Worm (Caenorhabditis elegans) whole organism, late embryonic: ENCODE data around the gene pals-25.

Source experiments
- C08G9.2 ChIP-seq: sonication (generic microtip); optimal IDR thresholded peaks from 2 replicates; lab custom pipeline; 2016; ENCODE audit warnings: mild to moderate bottlenecking, missing genetic modification characterization, moderate library complexity, missing compliant biosample characterization
- C38D4.7 ChIP-seq: fragments of 200-800 bp; sonication (Bioruptor generic); optimal IDR thresholded peaks from 2 replicates; lab custom pipeline; 2018; ENCODE audit warnings: mild to moderate bottlenecking, missing genetic modification characterization, moderate library complexity, missing compliant biosample characterization
- K02D7.2 ChIP-seq: sonication (generic microtip); optimal IDR thresholded peaks from 2 replicates; lab custom pipeline; 2017; ENCODE audit warnings: mild to moderate bottlenecking, missing genetic modification characterization, missing compliant biosample characterization
- K09A11.1 ChIP-seq: sonication (generic microtip); optimal IDR thresholded peaks from 2 replicates; lab custom pipeline; 2017; ENCODE audit warnings: antibody characterized with exemption, mild to moderate bottlenecking, missing genetic modification characterization, missing compliant biosample characterization; ENCODE audit not compliant: insufficient read depth
- T23F11.4 ChIP-seq: fragments of 200-800 bp; sonication (Bioruptor generic); optimal IDR thresholded peaks from 2 replicates; lab custom pipeline; 2018; ENCODE audit warnings: mild to moderate bottlenecking, missing genetic modification characterization, missing compliant biosample characterization
- ahr-1 ChIP-seq: sonication (generic microtip); optimal IDR thresholded peaks from 2 replicates; lab custom pipeline; 2016; ENCODE audit warnings: missing genetic modification characterization, missing compliant biosample characterization
- ceh-14 ChIP-seq: sonication (generic microtip); optimal IDR thresholded peaks from 2 replicates; lab custom pipeline; 2016; ENCODE audit warnings: missing genotype, missing genetic modification characterization, missing compliant biosample characterization
- ceh-2 ChIP-seq: sonication (generic microtip); optimal IDR thresholded peaks from 2 replicates; lab custom pipeline; 2016; ENCODE audit warnings: missing genotype, missing genetic modification characterization, missing compliant biosample characterization
- ceh-24 ChIP-seq: sonication (generic microtip); optimal IDR thresholded peaks from 2 replicates; lab custom pipeline; 2016; ENCODE audit warnings: mild to moderate bottlenecking, missing genetic modification characterization, missing compliant biosample characterization
- ceh-30 ChIP-seq: fragments of 150-350 bp; optimal IDR thresholded peaks from 2 replicates; lab custom pipeline; 2014; ENCODE audit warnings: missing biosample characterization, missing genetic modification characterization
- ceh-34 ChIP-seq: sonication (generic microtip); optimal IDR thresholded peaks from 2 replicates; lab custom pipeline; 2016; ENCODE audit warnings: mild to moderate bottlenecking, missing genetic modification characterization, missing compliant biosample characterization
- ceh-6 ChIP-seq: fragments of 200-800 bp; sonication (Bioruptor generic); optimal IDR thresholded peaks from 2 replicates; lab custom pipeline; 2018; ENCODE audit warnings: mild to moderate bottlenecking, missing genetic modification characterization, missing compliant biosample characterization
- che-1 ChIP-seq: sonication (generic microtip); optimal IDR thresholded peaks from 2 replicates; lab custom pipeline; 2016; ENCODE audit warnings: mild to moderate bottlenecking, missing genetic modification characterization, missing compliant biosample characterization
- dmd-4 ChIP-seq: sonication (generic microtip); optimal IDR thresholded peaks from 2 replicates; lab custom pipeline; 2016; ENCODE audit warnings: borderline replicate concordance, missing genetic modification characterization, missing compliant biosample characterization
- dve-1 ChIP-seq: sonication (generic microtip); optimal IDR thresholded peaks from 2 replicates; lab custom pipeline; 2017; ENCODE audit warnings: antibody characterized with exemption, mild to moderate bottlenecking, missing genetic modification characterization, missing compliant biosample characterization
- elt-2 ChIP-seq: sonication (generic microtip); optimal IDR thresholded peaks from 2 replicates; lab custom pipeline; 2016; ENCODE audit warnings: missing genetic modification reagents, missing genetic modification characterization, missing compliant biosample characterization
- eyg-1 ChIP-seq: sonication (generic microtip); optimal IDR thresholded peaks from 2 replicates; lab custom pipeline; 2016; ENCODE audit warnings: missing genotype, missing genetic modification characterization, missing compliant biosample characterization
- fax-1 ChIP-seq: sonication (generic microtip); optimal IDR thresholded peaks from 2 replicates; lab custom pipeline; 2016; ENCODE audit warnings: missing genotype, missing genetic modification characterization, missing compliant biosample characterization
- fkh-10 ChIP-seq: fragments of 150-350 bp; optimal IDR thresholded peaks from 2 replicates; lab custom pipeline; 2014; ENCODE audit warnings: missing biosample characterization, missing genetic modification reagents, missing genetic modification characterization
- gmeb-2 ChIP-seq: sonication (generic microtip); optimal IDR thresholded peaks from 2 replicates; lab custom pipeline; 2016; ENCODE audit warnings: missing genetic modification characterization, inconsistent platforms, missing compliant biosample characterization
- hlh-15 ChIP-seq: sonication (generic microtip); optimal IDR thresholded peaks from 2 replicates; lab custom pipeline; 2016; ENCODE audit warnings: missing genetic modification characterization, missing compliant biosample characterization
- hlh-6 ChIP-seq: sonication (generic microtip); optimal IDR thresholded peaks from 2 replicates; lab custom pipeline; 2016; ENCODE audit warnings: missing genotype, missing genetic modification characterization, missing compliant biosample characterization
- lin-11 ChIP-seq: fragments of 200-800 bp; sonication (Bioruptor generic); optimal IDR thresholded peaks from 2 replicates; lab custom pipeline; 2018; ENCODE audit warnings: mild to moderate bottlenecking, missing genetic modification characterization, missing compliant biosample characterization
- madf-2 ChIP-seq: sonication (generic microtip); optimal IDR thresholded peaks from 2 replicates; lab custom pipeline; 2017; ENCODE audit warnings: missing genetic modification characterization, missing compliant biosample characterization
- nfya-1 ChIP-seq: sonication (generic microtip); optimal IDR thresholded peaks from 2 replicates; lab custom pipeline; 2017; ENCODE audit warnings: missing genetic modification characterization, mild to moderate bottlenecking, missing compliant biosample characterization, antibody characterized with exemption, moderate library complexity
- nhr-232 ChIP-seq: sonication (generic microtip); optimal IDR thresholded peaks from 2 replicates; lab custom pipeline; 2016; ENCODE audit warnings: missing genetic modification characterization, missing compliant biosample characterization
- odd-2 ChIP-seq: sonication (generic microtip); optimal IDR thresholded peaks from 2 replicates; lab custom pipeline; 2017; ENCODE audit warnings: antibody characterized with exemption, mild to moderate bottlenecking, missing genetic modification characterization, missing compliant biosample characterization
- pag-3 ChIP-seq: sonication (generic microtip); optimal IDR thresholded peaks from 2 replicates; lab custom pipeline; 2016; ENCODE audit warnings: missing compliant biosample characterization, missing genetic modification characterization, borderline replicate concordance
- pat-9 ChIP-seq: fragments of 200-800 bp; sonication (Bioruptor generic); optimal IDR thresholded peaks from 2 replicates; lab custom pipeline; 2018; ENCODE audit warnings: mild to moderate bottlenecking, missing genetic modification characterization, moderate library complexity, missing compliant biosample characterization
- pax-1 ChIP-seq: fragments of 150-350 bp; optimal IDR thresholded peaks from 2 replicates; lab custom pipeline; 2014; ENCODE audit warnings: missing biosample characterization, missing genetic modification characterization
- pha-2 ChIP-seq: sonication (generic microtip); optimal IDR thresholded peaks from 2 replicates; lab custom pipeline; 2017; ENCODE audit warnings: mild to moderate bottlenecking, missing genetic modification characterization, missing compliant biosample characterization
- pqm-1 ChIP-seq: sonication (generic microtip); optimal IDR thresholded peaks from 2 replicates; lab custom pipeline; 2016; ENCODE audit warnings: missing genetic modification characterization, missing compliant biosample characterization
- pros-1 ChIP-seq: fragments of 150-350 bp; optimal IDR thresholded peaks from 2 replicates; lab custom pipeline; 2014; ENCODE audit warnings: missing biosample characterization, missing genetic modification reagents, missing genetic modification characterization
- rnt-1 ChIP-seq: sonication (generic microtip); optimal IDR thresholded peaks from 2 replicates; lab custom pipeline; 2016; ENCODE audit warnings: missing genetic modification characterization, missing compliant biosample characterization
- sox-2 ChIP-seq: fragments of 200-800 bp; sonication (Bioruptor generic); IDR thresholded peaks from 2 replicates; pipeline ENCODE4 v1.3.6; 2022; ENCODE audit warnings: missing genetic modification reagents, missing genetic modification characterization, missing compliant biosample characterization
- syd-9 ChIP-seq: sonication (generic microtip); optimal IDR thresholded peaks from 2 replicates; lab custom pipeline; 2016; ENCODE audit warnings: mild to moderate bottlenecking, missing genetic modification characterization, moderate library complexity, missing compliant biosample characterization
- ttx-3 ChIP-seq: sonication (generic microtip); optimal IDR thresholded peaks from 2 replicates; lab custom pipeline; 2016; ENCODE audit warnings: missing genetic modification reagents, missing genetic modification characterization, missing compliant biosample characterization
- unc-55 ChIP-seq: sonication (generic microtip); optimal IDR thresholded peaks from 2 replicates; lab custom pipeline; 2017; ENCODE audit warnings: missing biosample characterization, missing genetic modification reagents, missing genetic modification characterization

The pals-25 gene

ce11 chrIII:180963-181362 lies 46.7 kb downstream of the pals-25 start, which contains the start of gene F40G9.5:
Gene F40G9.5 (plus strand): TSS chrIII:181263.
- TF ChIP-seq hlh-6 (no peak), pqm-1 (tag; lab: Kevin White, UChicago) (no peak), unc-55 (no peak), sox-2 (GFP tag; lab: Robert Waterston, UW) (no peak), pax-1 (no peak), nfya-1 (tag; lab: Kevin White, UChicago) (no peak), ceh-6 (GFP tag; lab: Kevin White, UChicago) (no peak), odd-2 (tag; lab: Kevin White, UChicago) (no peak), che-1 (no peak), nhr-232 (tag; lab: Kevin White, UChicago) (no peak), pros-1 (tag; lab: Kevin White, UChicago) (no peak), ceh-2 (no peak), pat-9 (tag; lab: Kevin White, UChicago) (no peak), dmd-4 (tag; lab: Kevin White, UChicago) (no peak), K09A11.1 (no peak), K02D7.2 (tag; lab: Kevin White, UChicago) (no peak), C08G9.2 (no peak), ahr-1 (tag; lab: Kevin White, UChicago) (no peak), pha-2 (tag; lab: Kevin White, UChicago) (no peak), C38D4.7 (no peak)
- TF ChIP-seq, all 69 proteins: peak for 0

DNA sequence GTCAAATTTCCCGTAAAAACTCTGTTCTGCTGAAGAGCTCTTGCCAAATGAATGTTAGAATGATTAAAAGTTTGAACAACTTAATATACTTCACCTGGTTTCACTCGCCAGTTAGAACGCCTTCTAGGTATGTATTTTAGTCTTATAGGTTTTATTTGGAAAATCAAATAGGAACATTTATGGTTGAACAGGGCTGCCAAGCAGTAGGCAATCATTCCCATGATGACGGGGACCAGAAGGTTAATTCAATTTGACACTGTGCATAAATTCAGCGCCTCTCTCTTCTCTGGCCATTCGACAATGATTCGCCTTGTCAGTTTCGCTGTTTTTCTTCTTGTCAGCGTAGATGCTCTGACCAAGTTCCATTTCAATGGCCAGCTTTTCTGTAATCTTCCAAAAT lies 47.8 kb downstream of the pals-25 start, which contains the start of gene F40G9.15:
Gene F40G9.15, plus strand, starts transcription at position 301 of the 400 bp plus-strand sequence.
- TF ChIP-seq K09A11.1: no peak
- TF ChIP-seq gmeb-2: no peak
- no peak for TF ChIP-seq pqm-1 (tag; lab: Kevin White, UChicago)
- TF ChIP-seq T23F11.4 (GFP tag; lab: Kevin White, UChicago): no peak
- TF ChIP-seq pag-3 (tag; lab: Kevin White, UChicago): no peak
- TF ChIP-seq fkh-10 (GFP tag; lab: Kevin White, UChicago): no peak
- TF ChIP-seq fax-1 (tag; lab: Kevin White, UChicago): no peak
- TF ChIP-seq rnt-1 (tag; lab: Kevin White, UChicago): no peak
- no peak for TF ChIP-seq C08G9.2
- TF ChIP-seq ceh-30 (tag; lab: Kevin White, UChicago): no peak
- no peak for TF ChIP-seq hlh-15 (tag; lab: Kevin White, UChicago)
- TF ChIP-seq ceh-2: no peak
- no peak for TF ChIP-seq pat-9 (tag; lab: Kevin White, UChicago)
- no peak for TF ChIP-seq ceh-34 (tag; lab: Kevin White, UChicago)
- no peak for TF ChIP-seq ceh-24 (tag; lab: Kevin White, UChicago)
- no peak for TF ChIP-seq ceh-14 (tag; lab: Kevin White, UChicago)
- no peak for TF ChIP-seq syd-9 (tag; lab: Kevin White, UChicago)
- no peak for TF ChIP-seq ttx-3 (tag; lab: Kevin White, UChicago)
- no peak for TF ChIP-seq eyg-1
- TF ChIP-seq ahr-1 (tag; lab: Kevin White, UChicago): no peak

DNA sequence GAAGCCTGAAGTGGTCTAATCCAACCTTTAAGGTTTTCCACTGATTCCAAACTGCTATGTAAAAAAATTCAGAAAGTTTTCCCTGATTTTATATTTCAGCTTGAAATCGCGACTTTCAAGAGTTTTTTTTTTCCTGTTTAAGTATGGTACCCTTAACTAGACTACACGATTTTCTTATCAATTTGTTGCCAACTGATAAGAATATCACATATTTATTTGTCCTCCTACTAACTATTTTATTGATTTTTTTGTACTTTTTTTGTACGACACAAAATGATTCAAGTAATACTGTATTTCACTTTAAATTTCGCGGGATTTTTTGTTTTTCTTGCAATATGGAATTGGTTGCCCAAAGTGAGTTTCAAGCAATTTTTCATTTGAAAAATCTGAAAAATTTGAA lies 48.8 kb downstream of the pals-25 start:
- no peak for TF ChIP-seq rnt-1 (tag; lab: Kevin White, UChicago)
- no peak for TF ChIP-seq dve-1 (tag; lab: Kevin White, UChicago)
- TF ChIP-seq elt-2 (tag; lab: Kevin White, UChicago): peak; percentile 70
- TF ChIP-seq madf-2 (tag; lab: Kevin White, UChicago): no peak
- TF ChIP-seq T23F11.4 (GFP tag; lab: Kevin White, UChicago): no peak
- no peak for TF ChIP-seq lin-11 (tag; lab: Kevin White, UChicago)
- TF ChIP-seq, all 69 proteins: peak for 1
